Worm (Caenorhabditis elegans) whole organism, young adult: Measurements from ENCODE around the gene egal-1.

Experiments used
- B0019.2 ChIP-seq: fragments of 200-800 bp; sonication (Bioruptor generic); conservative IDR thresholded peaks from 2 replicates; pipeline ENCODE4 v1.3.6; 2022; ENCODE audit warnings: missing genetic modification reagents, missing genetic modification characterization, missing compliant biosample characterization
- B0336.3 ChIP-seq: fragments of 200-800 bp; sonication (Bioruptor generic); IDR thresholded peaks from 2 replicates; pipeline ENCODE4 v1.3.6; 2022; ENCODE audit warnings: missing genetic modification characterization, missing compliant biosample characterization
- C17E4.6 ChIP-seq: fragments of 200-800 bp; sonication (Bioruptor generic); IDR thresholded peaks from 2 replicates; pipeline ENCODE4 v1.3.6; 2022; ENCODE audit warnings: missing genetic modification reagents, missing genetic modification characterization, missing compliant biosample characterization
- F39B2.1 ChIP-seq: fragments of 200-800 bp; sonication (Bioruptor generic); IDR thresholded peaks from 2 replicates; pipeline ENCODE4 v1.3.6; 2022; ENCODE audit warnings: missing genetic modification reagents, missing genetic modification characterization, missing compliant biosample characterization
- F49E8.2 ChIP-seq: sonication (generic microtip); optimal IDR thresholded peaks from 3 replicates; lab custom pipeline; 2017; ENCODE audit warnings: missing genetic modification characterization, mild to moderate bottlenecking, missing compliant biosample characterization, antibody characterized with exemption, moderate library complexity; ENCODE audit not compliant: insufficient read depth
- F52B5.7 ChIP-seq: sonication (generic microtip); optimal IDR thresholded peaks from 2 replicates; lab custom pipeline; 2016; ENCODE audit warnings: mild to moderate bottlenecking, missing genetic modification characterization, missing compliant biosample characterization
- F55B11.4 ChIP-seq: sonication (generic microtip); optimal IDR thresholded peaks from 2 replicates; lab custom pipeline; 2016; ENCODE audit warnings: missing compliant biosample characterization, missing genetic modification characterization, borderline replicate concordance; ENCODE audit not compliant: insufficient read depth
- F57A8.1 ChIP-seq: fragments of 200-800 bp; sonication (Bioruptor generic); optimal IDR thresholded peaks from 2 replicates; lab custom pipeline; 2018; ENCODE audit warnings: mild to moderate bottlenecking, missing genetic modification characterization, moderate library complexity, missing compliant biosample characterization
- T07F8.4 ChIP-seq: sonication (generic microtip); optimal IDR thresholded peaks from 2 replicates; lab custom pipeline; 2016; ENCODE audit warnings: mild to moderate bottlenecking, missing genetic modification characterization, moderate library complexity, missing compliant biosample characterization
- Y67H2A.10 ChIP-seq: fragments of 200-800 bp; sonication (Bioruptor generic); conservative IDR thresholded peaks from 2 replicates; pipeline ENCODE4 v1.3.6; 2022; ENCODE audit warnings: missing genetic modification reagents, missing genetic modification characterization, missing compliant biosample characterization
- athp-1 ChIP-seq: sonication (generic microtip); optimal IDR thresholded peaks from 2 replicates; lab custom pipeline; 2017; ENCODE audit warnings: mild to moderate bottlenecking, missing genetic modification characterization, missing compliant biosample characterization
- attf-6 ChIP-seq: fragments of 200-800 bp; sonication (Bioruptor generic); IDR thresholded peaks from 2 replicates; pipeline ENCODE4 v1.3.6; 2022; ENCODE audit warnings: missing genetic modification reagents, missing genetic modification characterization, missing compliant biosample characterization
- ccch-3 ChIP-seq: fragments of 200-800 bp; sonication (Bioruptor generic); optimal IDR thresholded peaks from 2 replicates; lab custom pipeline; 2018; ENCODE audit warnings: mild to moderate bottlenecking, missing genetic modification characterization, missing compliant biosample characterization
- cebp-2 ChIP-seq: fragments of 200-800 bp; sonication (Bioruptor generic); IDR thresholded peaks from 2 replicates; pipeline ENCODE4 v1.3.6; 2022; ENCODE audit warnings: missing genetic modification characterization, missing compliant biosample characterization
- ceh-91 ChIP-seq: fragments of 200-800 bp; sonication (Bioruptor generic); IDR thresholded peaks from 2 replicates; pipeline ENCODE4 v1.3.6; 2022; ENCODE audit warnings: missing genetic modification reagents, missing genetic modification characterization, missing compliant biosample characterization
- die-1 ChIP-seq: sonication (generic microtip); optimal IDR thresholded peaks from 2 replicates; lab custom pipeline; 2016; ENCODE audit warnings: missing genotype, mild to moderate bottlenecking, missing genetic modification characterization, missing compliant biosample characterization
- dox-1 ChIP-seq: fragments of 200-800 bp; sonication (Bioruptor generic); IDR thresholded peaks from 2 replicates; pipeline ENCODE4 v1.3.6; 2022; ENCODE audit warnings: missing genetic modification reagents, missing genetic modification characterization, missing compliant biosample characterization
- dpff-1 ChIP-seq: sonication (generic microtip); optimal IDR thresholded peaks from 2 replicates; lab custom pipeline; 2017; ENCODE audit warnings: mild to moderate bottlenecking, missing genetic modification characterization, missing compliant biosample characterization
- dpl-1 ChIP-seq: fragments of 150-350 bp; optimal IDR thresholded peaks from 2 replicates; lab custom pipeline; 2014; ENCODE audit warnings: missing biosample characterization, missing genetic modification reagents, missing genetic modification characterization
- egl-44 ChIP-seq: fragments of 200-800 bp; sonication (Bioruptor generic); IDR thresholded peaks from 2 replicates; pipeline ENCODE4 v1.3.6; 2022; ENCODE audit warnings: missing genetic modification reagents, missing genetic modification characterization, missing compliant biosample characterization
- ets-4 ChIP-seq: fragments of 200-800 bp; sonication (Bioruptor generic); optimal IDR thresholded peaks from 2 replicates; lab custom pipeline; 2018; ENCODE audit warnings: mild to moderate bottlenecking, missing genetic modification characterization, missing compliant biosample characterization
- hsf-1 ChIP-seq: fragments of 200-800 bp; sonication (Bioruptor generic); IDR thresholded peaks from 2 replicates; pipeline ENCODE4 v1.3.6; 2022; ENCODE audit warnings: missing genetic modification reagents, missing genetic modification characterization, missing compliant biosample characterization
- lag-1 ChIP-seq: fragments of 200-800 bp; sonication (Bioruptor generic); IDR thresholded peaks from 2 replicates; pipeline ENCODE4 v1.3.6; 2022; ENCODE audit warnings: missing genetic modification reagents, missing genetic modification characterization, missing compliant biosample characterization
- let-607 ChIP-seq, 2 experiments: fragments of 200-800 bp in 1 of 2; sonication (Bioruptor generic) in 1 of 2; sonication (generic microtip) in 1 of 2; optimal IDR thresholded peaks; 2 replicates each; lab custom pipeline; 2016 to 2018; ENCODE audit warnings: mild to moderate bottlenecking in 2 of 2, missing compliant biosample characterization in 2 of 2, missing genetic modification characterization in 2 of 2, moderate library complexity in 2 of 2, missing genotype in 1 of 2
- lin-26 ChIP-seq: fragments of 200-800 bp; sonication (Bioruptor generic); IDR thresholded peaks from 2 replicates; pipeline ENCODE4 v1.3.6; 2022; ENCODE audit warnings: missing genetic modification reagents, missing genetic modification characterization, missing compliant biosample characterization
- lsy-27 ChIP-seq: sonication (generic microtip); optimal IDR thresholded peaks from 2 replicates; lab custom pipeline; 2017; ENCODE audit warnings: missing genetic modification characterization, mild to moderate bottlenecking, missing compliant biosample characterization, antibody characterized with exemption, missing genotype, borderline replicate concordance; ENCODE audit not compliant: insufficient read depth
- madf-10 ChIP-seq: sonication (generic microtip); optimal IDR thresholded peaks from 2 replicates; lab custom pipeline; 2016; ENCODE audit warnings: mild to moderate bottlenecking, missing genetic modification characterization, missing compliant biosample characterization
- madf-3 ChIP-seq: fragments of 200-800 bp; sonication (Bioruptor generic); IDR thresholded peaks from 2 replicates; pipeline ENCODE4 v1.3.6; 2022; ENCODE audit warnings: missing genetic modification reagents, missing genetic modification characterization, missing compliant biosample characterization
- madf-6 ChIP-seq: fragments of 200-800 bp; sonication (Bioruptor generic); IDR thresholded peaks from 2 replicates; pipeline ENCODE4 v1.3.6; 2022; ENCODE audit warnings: missing genetic modification reagents, missing genetic modification characterization, missing compliant biosample characterization
- nfyb-1 ChIP-seq: fragments of 200-800 bp; sonication (Bioruptor generic); IDR thresholded peaks from 2 replicates; pipeline ENCODE4 v1.3.6; 2022; ENCODE audit warnings: missing genetic modification reagents, missing genetic modification characterization, missing compliant biosample characterization
- nhr-120 ChIP-seq: fragments of 200-800 bp; sonication (Bioruptor generic); IDR thresholded peaks from 2 replicates; pipeline ENCODE4 v1.3.6; 2022; ENCODE audit warnings: missing genetic modification characterization, missing compliant biosample characterization
- nhr-179 ChIP-seq: sonication (generic microtip); optimal IDR thresholded peaks from 2 replicates; lab custom pipeline; 2016; ENCODE audit warnings: mild to moderate bottlenecking, missing genetic modification characterization, missing compliant biosample characterization
- rcor-1 ChIP-seq: fragments of 200-800 bp; sonication (Bioruptor generic); IDR thresholded peaks from 2 replicates; pipeline ENCODE4 v1.3.6; 2022; ENCODE audit warnings: missing genetic modification reagents, missing genetic modification characterization, missing compliant biosample characterization
- rec-8 ChIP-seq, 2 experiments: sonication (generic microtip); optimal IDR thresholded peaks; 2 replicates each; lab custom pipeline; 2016; ENCODE audit warnings: mild to moderate bottlenecking in 2 of 2, missing genetic modification characterization in 2 of 2, missing genetic modification reagents in 2 of 2, missing genotype in 2 of 2, missing biosample characterization in 1 of 2, missing compliant biosample characterization in 1 of 2, moderate library complexity in 1 of 2
- repo-1 ChIP-seq: sonication (generic microtip); optimal IDR thresholded peaks from 2 replicates; lab custom pipeline; 2017; ENCODE audit warnings: mild to moderate bottlenecking, missing genetic modification characterization, missing compliant biosample characterization
- rpc-1 ChIP-seq, 2 experiments: fragments of 150-350 bp in 1 of 2; sonication (generic microtip) in 1 of 2; optimal IDR thresholded peaks; 2 replicates each; lab custom pipeline; 2014 to 2018; ENCODE audit warnings: missing biosample characterization in 1 of 2, missing genetic modification characterization in 1 of 2, missing genetic modification reagents in 1 of 2, missing genotype in 1 of 2
- sea-2 ChIP-seq: fragments of 200-800 bp; sonication (Bioruptor generic); IDR thresholded peaks from 2 replicates; pipeline ENCODE4 v1.3.6; 2022; ENCODE audit warnings: missing genetic modification characterization, missing compliant biosample characterization
- snpc-4 ChIP-seq, 5 experiments: fragments of 150-350 bp in 1 of 5; sonication (generic microtip) in 4 of 5; optimal IDR thresholded peaks; 2 replicates each; lab custom pipeline; 2014 to 2018; ENCODE audit warnings: missing genetic modification characterization in 5 of 5, missing biosample characterization in 3 of 5, antibody characterized with exemption in 2 of 5, mild to moderate bottlenecking in 2 of 5, missing compliant biosample characterization in 2 of 5, missing genotype in 2 of 5, moderate library complexity in 2 of 5, missing genetic modification reagents in 1 of 5
- somi-1 ChIP-seq: fragments of 200-800 bp; sonication (Bioruptor generic); optimal IDR thresholded peaks from 2 replicates; lab custom pipeline; 2018; ENCODE audit warnings: mild to moderate bottlenecking, missing genetic modification characterization, missing compliant biosample characterization
- tlf-1 ChIP-seq: fragments of 200-800 bp; sonication (Bioruptor generic); optimal IDR thresholded peaks from 2 replicates; lab custom pipeline; 2018; ENCODE audit warnings: mild to moderate bottlenecking, missing genetic modification characterization, missing compliant biosample characterization
- xnd-1 ChIP-seq: sonication (generic microtip); optimal IDR thresholded peaks from 2 replicates; lab custom pipeline; 2016; ENCODE audit warnings: missing genotype, missing genetic modification reagents, missing genetic modification characterization, missing compliant biosample characterization
- zfh-2 ChIP-seq: fragments of 200-800 bp; sonication (Bioruptor generic); conservative IDR thresholded peaks from 2 replicates; pipeline ENCODE4 v1.3.6; 2022; ENCODE audit warnings: missing genetic modification reagents, missing genetic modification characterization, missing compliant biosample characterization
- zim-3 ChIP-seq: sonication (generic microtip); optimal IDR thresholded peaks from 2 replicates; lab custom pipeline; 2017; ENCODE audit warnings: mild to moderate bottlenecking, missing genetic modification characterization, moderate library complexity, missing compliant biosample characterization
- ztf-18 ChIP-seq: sonication (generic microtip); optimal IDR thresholded peaks from 2 replicates; lab custom pipeline; 2016; ENCODE audit warnings: missing genotype, mild to moderate bottlenecking, missing genetic modification characterization, missing compliant biosample characterization
- ztf-25 ChIP-seq: fragments of 200-800 bp; sonication (Bioruptor generic); IDR thresholded peaks from 2 replicates; pipeline ENCODE4 v1.3.6; 2022; ENCODE audit warnings: missing genetic modification reagents, missing genetic modification characterization, missing compliant biosample characterization
- ztf-6 ChIP-seq: fragments of 200-800 bp; sonication (Bioruptor generic); IDR thresholded peaks from 2 replicates; pipeline ENCODE4 v1.3.6; 2022; ENCODE audit warnings: missing genetic modification reagents, missing genetic modification characterization, missing compliant biosample characterization

The egal-1 gene

ce11 chrIV:5850765-5851377 lies 26.3 kb downstream of the egal-1 start (continued):
- TF ChIP-seq nhr-120 (GFP tag; lab: Robert Waterston, UW) (no peak), F49E8.2 (peak; percentile 42), F55B11.4 (tag; lab: Kevin White, UChicago) (no peak), C17E4.6 (no peak), ceh-91 (GFP tag; lab: Robert Waterston, UW) (no peak), zim-3 (tag; lab: Kevin White, UChicago) (no peak), tlf-1 (peak; percentile 22), rcor-1 (GFP tag; lab: Robert Waterston, UW) (no peak), ztf-25 (GFP tag; lab: Robert Waterston, UW) (no peak), attf-6 (GFP tag; lab: Robert Waterston, UW) (peak; percentile 38; the same call in 1 of the 2 replicates), madf-10 (tag; lab: Kevin White, UChicago) (no peak), madf-3 (GFP tag; lab: Robert Waterston, UW) (no peak), ets-4 (no peak), die-1 (tag; lab: Kevin White, UChicago) (peak; percentile 8), lsy-27 (tag; lab: Kevin White, UChicago) (no peak), B0019.2 (GFP tag; lab: Robert Waterston, UW) (no peak), F52B5.7 (no peak), lin-26 (peak; percentile 34; the same call in 1 of the 2 replicates), xnd-1 (tag; lab: Kevin White, UChicago) (no peak), sea-2 (GFP tag; lab: Robert Waterston, UW) (no peak), dpff-1 (tag; lab: Kevin White, UChicago) (no peak), ccch-3 (GFP tag; lab: Kevin White, UChicago) (no peak), cebp-2 (GFP tag; lab: Robert Waterston, UW) (no peak), nhr-179 (tag; lab: Kevin White, UChicago) (no peak), ztf-6 (GFP tag; lab: Robert Waterston, UW) (no peak), rpc-1 (optimal IDR thresholded peaks at IDR 0.05; lab: Kevin White, UChicago) (no peak), rpc-1 (tag; optimal IDR thresholded peaks at IDR 0.05; lab: Kevin White, UChicago) (no peak), egl-44 (GFP tag; lab: Robert Waterston, UW) (no peak), somi-1 (GFP tag; lab: Kevin White, UChicago) (no peak), zfh-2 (GFP tag; lab: Robert Waterston, UW) (no peak), repo-1 (tag; lab: Kevin White, UChicago) (no peak), snpc-4 (GFP tag; optimal IDR thresholded peaks at IDR 0.05; lab: Kevin White, UChicago) (no peak), snpc-4 (tag; optimal IDR thresholded peaks at IDR 0.05; lab: Kevin White, UChicago) (peak in 1 of 4 experiments; percentile 83), ztf-18 (tag; lab: Kevin White, UChicago) (no peak), let-607 (tag; optimal IDR thresholded peaks at IDR 0.05; lab: Kevin White, UChicago) (no peak), madf-6 (GFP tag; lab: Robert Waterston, UW) (no peak; the same call in 1 of the 2 replicates), dpl-1 (no peak), Y67H2A.10 (no peak), rec-8 (tag; optimal IDR thresholded peaks at IDR 0.05; lab: Kevin White, UChicago) (no peak), athp-1 (tag; lab: Kevin White, UChicago) (peak; percentile 34), T07F8.4 (tag; lab: Kevin White, UChicago) (no peak), hsf-1 (GFP tag; lab: Robert Waterston, UW) (no peak), dox-1 (GFP tag; lab: Robert Waterston, UW) (no peak), nfyb-1 (GFP tag; lab: Robert Waterston, UW) (no peak), F39B2.1 (no peak), F57A8.1 (GFP tag; lab: Kevin White, UChicago) (no peak), lag-1 (no peak), B0336.3 (GFP tag; lab: Robert Waterston, UW) (no peak; the same call in 1 of the 2 replicates)
